Worm (Caenorhabditis elegans) whole organism, young adult: ENCODE measurements around the gene C47E12.12.
A peak's percentile ranks its signal among the peaks of the same experiment; 100 is the strongest.

ENCODE experiments used
- C06A6.2 ChIP-seq: fragments of 200-800 bp; sonication (Bioruptor generic); conservative IDR thresholded peaks from 2 replicates; pipeline ENCODE4 v1.3.6; 2022; ENCODE audit warnings: missing genetic modification characterization, missing compliant biosample characterization
- F49E8.2 ChIP-seq: sonication (generic microtip); optimal IDR thresholded peaks from 3 replicates; lab custom pipeline; 2017; ENCODE audit warnings: missing genetic modification characterization, mild to moderate bottlenecking, missing compliant biosample characterization, antibody characterized with exemption, moderate library complexity; ENCODE audit not compliant: insufficient read depth
- F57A8.1 ChIP-seq: fragments of 200-800 bp; sonication (Bioruptor generic); optimal IDR thresholded peaks from 2 replicates; lab custom pipeline; 2018; ENCODE audit warnings: mild to moderate bottlenecking, missing genetic modification characterization, moderate library complexity, missing compliant biosample characterization
- F57C9.4 ChIP-seq: sonication (generic microtip); optimal IDR thresholded peaks from 2 replicates; lab custom pipeline; 2017; ENCODE audit warnings: mild to moderate bottlenecking, missing genetic modification characterization, missing compliant biosample characterization
- T07F8.4 ChIP-seq: sonication (generic microtip); optimal IDR thresholded peaks from 2 replicates; lab custom pipeline; 2016; ENCODE audit warnings: mild to moderate bottlenecking, missing genetic modification characterization, moderate library complexity, missing compliant biosample characterization
- T26A5.8 ChIP-seq: sonication (generic microtip); optimal IDR thresholded peaks from 2 replicates; lab custom pipeline; 2016; ENCODE audit warnings: missing genetic modification characterization, missing compliant biosample characterization
- Y53F4B.3 ChIP-seq: fragments of 200-800 bp; sonication (Bioruptor generic); IDR thresholded peaks from 2 replicates; pipeline ENCODE4 v1.3.6; 2022; ENCODE audit warnings: missing genetic modification reagents, missing genetic modification characterization, missing compliant biosample characterization
- akir-1 ChIP-seq: fragments of 200-800 bp; sonication (Bioruptor generic); optimal IDR thresholded peaks from 2 replicates; lab custom pipeline; 2018; ENCODE audit warnings: mild to moderate bottlenecking, missing genetic modification characterization, moderate library complexity, missing compliant biosample characterization
- athp-1 ChIP-seq: sonication (generic microtip); optimal IDR thresholded peaks from 2 replicates; lab custom pipeline; 2017; ENCODE audit warnings: mild to moderate bottlenecking, missing genetic modification characterization, missing compliant biosample characterization
- bed-2 ChIP-seq: fragments of 200-800 bp; sonication (Bioruptor generic); IDR thresholded peaks from 2 replicates; pipeline ENCODE4 v1.3.6; 2022; ENCODE audit warnings: missing genetic modification reagents, missing genetic modification characterization, missing compliant biosample characterization
- ceh-91 ChIP-seq: fragments of 200-800 bp; sonication (Bioruptor generic); IDR thresholded peaks from 2 replicates; pipeline ENCODE4 v1.3.6; 2022; ENCODE audit warnings: missing genetic modification reagents, missing genetic modification characterization, missing compliant biosample characterization
- chd-7 ChIP-seq: sonication (generic microtip); optimal IDR thresholded peaks from 2 replicates; lab custom pipeline; 2016; ENCODE audit warnings: mild to moderate bottlenecking, missing genetic modification characterization, moderate library complexity, missing compliant biosample characterization
- die-1 ChIP-seq: sonication (generic microtip); optimal IDR thresholded peaks from 2 replicates; lab custom pipeline; 2016; ENCODE audit warnings: missing genotype, mild to moderate bottlenecking, missing genetic modification characterization, missing compliant biosample characterization
- egl-18 ChIP-seq: fragments of 200-800 bp; sonication (Bioruptor generic); IDR thresholded peaks from 2 replicates; pipeline ENCODE4 v1.3.6; 2022; ENCODE audit warnings: missing genetic modification reagents, missing genetic modification characterization, missing compliant biosample characterization
- fkh-3 ChIP-seq: sonication (generic microtip); optimal IDR thresholded peaks from 2 replicates; lab custom pipeline; 2016; ENCODE audit warnings: mild to moderate bottlenecking, missing genetic modification characterization, missing compliant biosample characterization
- him-1 ChIP-seq: sonication (generic microtip); optimal IDR thresholded peaks from 2 replicates; lab custom pipeline; 2016; ENCODE audit warnings: missing genotype, missing genetic modification reagents, missing genetic modification characterization, missing compliant biosample characterization
- hmg-1.2 ChIP-seq: fragments of 200-800 bp; sonication (Bioruptor generic); IDR thresholded peaks from 2 replicates; pipeline ENCODE4 v1.3.6; 2022; ENCODE audit warnings: missing genetic modification reagents, missing genetic modification characterization, missing compliant biosample characterization
- lin-35 ChIP-seq, 3 experiments: fragments of 150-350 bp in 2 of 3; sonication (generic microtip) in 1 of 3; optimal IDR thresholded peaks; 2 replicates each; lab custom pipeline; 2014 to 2018; ENCODE audit warnings: missing biosample characterization in 3 of 3, missing genetic modification characterization in 3 of 3, missing genetic modification reagents in 3 of 3
- madf-3 ChIP-seq: fragments of 200-800 bp; sonication (Bioruptor generic); IDR thresholded peaks from 2 replicates; pipeline ENCODE4 v1.3.6; 2022; ENCODE audit warnings: missing genetic modification reagents, missing genetic modification characterization, missing compliant biosample characterization
- madf-6 ChIP-seq: fragments of 200-800 bp; sonication (Bioruptor generic); IDR thresholded peaks from 2 replicates; pipeline ENCODE4 v1.3.6; 2022; ENCODE audit warnings: missing genetic modification reagents, missing genetic modification characterization, missing compliant biosample characterization
- mcd-1 ChIP-seq: fragments of 200-800 bp; sonication (Bioruptor generic); IDR thresholded peaks from 2 replicates; pipeline ENCODE4 v1.3.6; 2022; ENCODE audit warnings: missing genetic modification reagents, missing genetic modification characterization, missing compliant biosample characterization
- mxl-1 ChIP-seq: sonication (generic microtip); optimal IDR thresholded peaks from 2 replicates; lab custom pipeline; 2016; ENCODE audit warnings: missing genetic modification characterization, missing compliant biosample characterization
- nhr-27 ChIP-seq: fragments of 200-800 bp; sonication (Bioruptor generic); optimal IDR thresholded peaks from 2 replicates; lab custom pipeline; 2018; ENCODE audit warnings: mild to moderate bottlenecking, missing genetic modification characterization, moderate library complexity, missing compliant biosample characterization
- nhr-80 ChIP-seq: sonication (generic microtip); optimal IDR thresholded peaks from 2 replicates; lab custom pipeline; 2016; ENCODE audit warnings: missing genetic modification characterization, missing compliant biosample characterization
- sea-2 ChIP-seq: fragments of 200-800 bp; sonication (Bioruptor generic); IDR thresholded peaks from 2 replicates; pipeline ENCODE4 v1.3.6; 2022; ENCODE audit warnings: missing genetic modification characterization, missing compliant biosample characterization
- snpc-4 ChIP-seq, 5 experiments: fragments of 150-350 bp in 1 of 5; sonication (generic microtip) in 4 of 5; optimal IDR thresholded peaks; 2 replicates each; lab custom pipeline; 2014 to 2018; ENCODE audit warnings: missing genetic modification characterization in 5 of 5, missing biosample characterization in 3 of 5, antibody characterized with exemption in 2 of 5, mild to moderate bottlenecking in 2 of 5, missing compliant biosample characterization in 2 of 5, missing genotype in 2 of 5, moderate library complexity in 2 of 5, missing genetic modification reagents in 1 of 5
- sptf-2 ChIP-seq: fragments of 200-800 bp; sonication (Bioruptor generic); optimal IDR thresholded peaks from 2 replicates; lab custom pipeline; 2018; ENCODE audit warnings: mild to moderate bottlenecking, missing genetic modification characterization, missing compliant biosample characterization
- tbp1 ChIP-seq: fragments of 200-800 bp; sonication (Bioruptor generic); optimal IDR thresholded peaks from 2 replicates; lab custom pipeline; 2018; ENCODE audit warnings: mild to moderate bottlenecking, missing genetic modification characterization, missing compliant biosample characterization
- tlf-1 ChIP-seq: fragments of 200-800 bp; sonication (Bioruptor generic); optimal IDR thresholded peaks from 2 replicates; lab custom pipeline; 2018; ENCODE audit warnings: mild to moderate bottlenecking, missing genetic modification characterization, missing compliant biosample characterization
- unc-62 ChIP-seq: fragments of 150-350 bp; optimal IDR thresholded peaks from 2 replicates; lab custom pipeline; 2014; ENCODE audit warnings: missing biosample characterization, missing genetic modification reagents, missing genetic modification characterization
- xnd-1 ChIP-seq: sonication (generic microtip); optimal IDR thresholded peaks from 2 replicates; lab custom pipeline; 2016; ENCODE audit warnings: missing genotype, missing genetic modification reagents, missing genetic modification characterization, missing compliant biosample characterization
- zfh-2 ChIP-seq: fragments of 200-800 bp; sonication (Bioruptor generic); conservative IDR thresholded peaks from 2 replicates; pipeline ENCODE4 v1.3.6; 2022; ENCODE audit warnings: missing genetic modification reagents, missing genetic modification characterization, missing compliant biosample characterization

The C47E12.12 gene

DNA sequence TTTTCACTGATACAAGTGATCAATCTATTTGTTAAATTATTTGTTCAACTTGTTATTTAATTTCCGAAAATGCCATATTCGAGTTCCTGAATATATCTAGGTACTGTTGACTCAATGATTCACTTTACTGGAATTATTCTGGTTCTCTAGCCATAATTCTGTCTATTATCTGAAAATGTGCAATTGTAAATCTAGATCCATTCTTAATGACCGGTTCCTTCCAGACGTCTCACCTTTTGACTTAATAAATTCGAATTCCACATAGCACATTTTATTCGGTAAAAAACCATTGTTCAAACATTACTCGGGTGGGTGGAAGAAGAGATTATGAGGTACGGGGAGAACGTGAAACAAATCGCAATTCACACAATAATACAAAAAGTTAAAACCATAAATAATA lies 16.9 kb upstream of the C47E12.12 start (continued):
- TF ChIP-seq egl-18 (GFP tag; lab: Robert Waterston, UW) (no peak), snpc-4 (GFP tag; optimal IDR thresholded peaks at IDR 0.05; lab: Kevin White, UChicago) (no peak), snpc-4 (tag; optimal IDR thresholded peaks at IDR 0.05; lab: Kevin White, UChicago) (no peak), ceh-91 (0 out of 2 replicates have a peak, but pooled peaks have one; percentile 9), F57A8.1 (GFP tag; lab: Kevin White, UChicago) (no peak), nhr-80 (no peak), tbp1 (GFP tag; lab: Kevin White, UChicago) (peak; percentile 10), C06A6.2 (GFP tag; lab: Robert Waterston, UW) (no peak), unc-62 (no peak), F57C9.4 (no peak)

DNA sequence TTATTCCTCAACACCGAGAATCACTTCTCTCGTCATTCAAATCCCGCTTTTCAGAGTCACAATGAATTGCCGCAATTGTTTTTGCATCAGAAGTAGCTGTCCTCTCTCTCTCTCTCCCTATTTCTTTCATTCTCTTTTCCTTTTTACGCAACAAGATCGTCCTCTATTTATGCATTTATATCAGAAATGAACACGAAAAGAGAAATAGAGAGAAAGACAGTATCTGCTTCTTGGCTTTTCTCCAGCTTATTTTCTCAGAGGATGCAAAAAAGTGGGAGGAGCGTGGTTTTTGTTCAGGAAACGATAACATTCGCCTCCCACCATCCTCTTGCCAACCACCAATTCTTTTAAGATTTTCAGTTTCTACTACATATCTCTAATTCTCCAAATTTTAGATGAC lies 10.4 kb upstream of the C47E12.12 start, which contains the start of gene mam-2:
mam-2 (plus strand) TSS at position 301 of the 400 bp plus-strand sequence.
- no peak for TF ChIP-seq zfh-2 (GFP tag; lab: Robert Waterston, UW)
- TF ChIP-seq egl-18 (GFP tag; lab: Robert Waterston, UW) = no peak
- TF ChIP-seq akir-1 (GFP tag; lab: Kevin White, UChicago) = no peak
- TF ChIP-seq tbp1 (GFP tag; lab: Kevin White, UChicago) = no peak
- no peak for TF ChIP-seq T26A5.8 (tag; lab: Kevin White, UChicago)
- no peak for TF ChIP-seq him-1 (tag; lab: Kevin White, UChicago)
- TF ChIP-seq madf-3 (GFP tag; lab: Robert Waterston, UW) = no peak
- TF ChIP-seq die-1 (tag; lab: Kevin White, UChicago) = no peak
- TF ChIP-seq, all 124 proteins: peak for 0

DNA sequence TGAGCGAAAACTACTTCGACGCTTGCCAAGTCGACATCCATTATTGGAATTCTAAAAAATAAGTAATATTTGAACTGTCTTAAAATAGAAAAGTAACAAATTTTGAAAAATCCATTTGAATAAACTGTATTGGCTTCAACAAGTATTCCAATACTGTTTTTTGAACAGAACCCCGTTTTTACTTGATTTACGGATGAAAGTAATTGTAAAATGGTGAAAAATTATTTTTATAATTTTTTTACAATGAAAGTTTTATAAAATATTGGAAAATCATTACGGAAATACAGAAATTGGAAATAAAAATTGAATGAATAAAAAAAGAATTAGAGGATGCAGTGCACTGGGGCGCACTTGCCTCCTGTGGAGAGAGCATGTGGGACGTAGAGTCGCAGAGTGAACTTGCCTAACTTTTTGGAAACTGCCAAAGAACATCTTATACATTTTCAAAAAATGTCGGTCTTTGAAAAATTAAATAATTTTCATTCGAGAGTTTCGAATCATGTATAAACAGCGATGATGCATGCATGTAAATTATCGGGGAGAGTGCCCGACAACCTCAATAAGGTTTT lies 9.8 kb upstream of the C47E12.12 start, which contains the start of gene rrp-1:
rrp-1 (minus strand) TSS at position 51 of the 569 bp plus-strand sequence.
- TF ChIP-seq chd-7 (no peak), Y53F4B.3 (no peak), nhr-27 (no peak), athp-1 (tag; lab: Kevin White, UChicago) (no peak), sea-2 (GFP tag; lab: Robert Waterston, UW) (no peak), egl-18 (GFP tag; lab: Robert Waterston, UW) (no peak), bed-2 (GFP tag; lab: Robert Waterston, UW) (no peak), mxl-1 (tag; lab: Kevin White, UChicago) (no peak), sptf-2 (GFP tag; lab: Kevin White, UChicago) (no peak), madf-6 (GFP tag; lab: Robert Waterston, UW) (no peak), tlf-1 (GFP tag; lab: Kevin White, UChicago) (no peak), lin-35 (GFP tag; optimal IDR thresholded peaks at IDR 0.05; lab: Kevin White, UChicago) (no peak), T07F8.4 (tag; lab: Kevin White, UChicago) (no peak), hmg-1.2 (GFP tag; lab: Robert Waterston, UW) (peak; percentile 87), fkh-3 (no peak), mcd-1 (GFP tag; lab: Robert Waterston, UW) (peak; percentile 36; the same call in 1 of the 2 replicates), xnd-1 (tag; lab: Kevin White, UChicago) (no peak), F49E8.2 (tag; lab: Kevin White, UChicago) (no peak)

- TF ChIP-seq T07F8.4 (tag; lab: Kevin White, UChicago) = no peak
Observed at ce11 chrIV:9977602-9978172, 5.2 kb upstream of the C47E12.12 start, which contains the start of gene dhp-2. Gene dhp-2, plus strand, starts transcription at chrIV:9978122.
